Fruit fly (Drosophila melanogaster) whole organism, embryonic: ENCODE results near the gene obe.

Experiments
- B-H1 ChIP-seq: fragments of 200-800 bp; sonication (Bioruptor generic); IDR thresholded peaks from 3 replicates; pipeline ENCODE4 v1.3.6; 2022; ENCODE audit warnings: missing biosample characterization, missing genetic modification characterization
- C15 ChIP-seq: fragments of 200-800 bp; sonication (Bioruptor generic); IDR thresholded peaks from 3 replicates; pipeline ENCODE4 v1.3.6; 2022; ENCODE audit warnings: missing biosample characterization, missing genetic modification characterization
- CG10654 ChIP-seq: fragments of 200-800 bp; sonication (Bioruptor generic); optimal IDR thresholded peaks from 2 replicates; lab custom pipeline; 2016; ENCODE audit warnings: missing biosample characterization, missing genetic modification characterization
- CG14050 ChIP-seq: fragments of 200-800 bp; sonication (Bioruptor generic); IDR thresholded peaks from 3 replicates; pipeline ENCODE4 v1.3.6; 2022; ENCODE audit warnings: missing biosample characterization, missing genetic modification characterization
- CG14667 ChIP-seq: fragments of 200-800 bp; sonication (Bioruptor generic); IDR thresholded peaks from 2 replicates; pipeline ENCODE4 v1.3.6; 2022; ENCODE audit warnings: missing biosample characterization, missing genetic modification characterization
- CG14965 ChIP-seq: fragments of 200-800 bp; sonication (Bioruptor generic); optimal IDR thresholded peaks from 2 replicates; lab custom pipeline; 2016; ENCODE audit warnings: missing biosample characterization, missing genetic modification characterization, borderline replicate concordance
- CG1529 ChIP-seq: fragments of 200-800 bp; sonication (Bioruptor generic); optimal IDR thresholded peaks from 3 replicates; lab custom pipeline; 2018; ENCODE audit warnings: missing biosample characterization, missing genetic modification characterization
- CG1792 ChIP-seq: fragments of 200-800 bp; sonication (Bioruptor generic); optimal IDR thresholded peaks from 2 replicates; lab custom pipeline; 2016; ENCODE audit warnings: missing biosample characterization, missing genetic modification characterization
- CG30403 ChIP-seq: fragments of 200-800 bp; sonication (Bioruptor generic); optimal IDR thresholded peaks from 3 replicates; lab custom pipeline; 2016; ENCODE audit warnings: missing biosample characterization, missing genetic modification characterization
- CG3838 ChIP-seq: fragments of 200-800 bp; sonication (Bioruptor generic); optimal IDR thresholded peaks from 3 replicates; lab custom pipeline; 2016; ENCODE audit warnings: missing biosample characterization, missing genetic modification characterization
- CG3847 ChIP-seq: fragments of 200-800 bp; sonication (Bioruptor generic); IDR thresholded peaks from 2 replicates; pipeline ENCODE4 v1.3.6; 2022; ENCODE audit warnings: missing biosample characterization, missing genetic modification characterization
- CG4820 ChIP-seq: fragments of 200-800 bp; sonication (Bioruptor generic); optimal IDR thresholded peaks from 3 replicates; lab custom pipeline; 2016; ENCODE audit warnings: missing biosample characterization, missing genetic modification characterization
- CG5180 ChIP-seq: fragments of 200-800 bp; sonication (Bioruptor generic); optimal IDR thresholded peaks from 3 replicates; lab custom pipeline; 2017; ENCODE audit warnings: missing biosample characterization, missing genetic modification characterization, mild to moderate bottlenecking, moderate library complexity, missing genetic modification reagents
- CG7928 ChIP-seq: fragments of 200-800 bp; sonication (Bioruptor generic); optimal IDR thresholded peaks from 2 replicates; lab custom pipeline; 2017; ENCODE audit warnings: missing biosample characterization, mild to moderate bottlenecking, missing genetic modification characterization
- CG9609 ChIP-seq: fragments of 200-800 bp; sonication (Bioruptor generic); optimal IDR thresholded peaks from 3 replicates; lab custom pipeline; 2016; ENCODE audit warnings: missing biosample characterization, missing genetic modification characterization
- CrebB ChIP-seq: fragments of 200-800 bp; sonication (Bioruptor generic); optimal IDR thresholded peaks from 3 replicates; lab custom pipeline; 2018; ENCODE audit warnings: missing biosample characterization, mild to moderate bottlenecking, missing genetic modification characterization
- D ChIP-seq, 2 experiments: fragments of 200-800 bp in 1 of 2; fragments of >200 bp in 1 of 2; sonication (Bioruptor generic) in 1 of 2; optimal IDR thresholded peaks; 2 replicates in 1 of 2; 3 replicates in 1 of 2; lab custom pipeline; 2017; ENCODE audit warnings: mild to moderate bottlenecking in 1 of 2, missing biosample characterization in 1 of 2, missing genetic modification characterization in 1 of 2, missing genetic modification reagents in 1 of 2
- D19A ChIP-seq: fragments of 200-800 bp; optimal IDR thresholded peaks from 3 replicates; lab custom pipeline; 2019; ENCODE audit warnings: missing biosample characterization, mild to moderate bottlenecking, missing genetic modification characterization, moderate library complexity
- Dad ChIP-seq: fragments of 200-800 bp; sonication (Bioruptor generic); optimal IDR thresholded peaks from 3 replicates; lab custom pipeline; 2016; ENCODE audit warnings: missing biosample characterization, missing genetic modification characterization
- E2f2 ChIP-seq: fragments of 200-800 bp; sonication (Bioruptor generic); IDR thresholded peaks from 2 replicates; pipeline ENCODE4 v1.3.6; 2022; ENCODE audit warnings: missing biosample characterization, missing genetic modification characterization
- Fer1 ChIP-seq: fragments of 200-800 bp; sonication (Bioruptor generic); optimal IDR thresholded peaks from 2 replicates; lab custom pipeline; 2017; ENCODE audit warnings: missing biosample characterization, mild to moderate bottlenecking, missing genetic modification characterization
- HLH54F ChIP-seq: fragments of 200-800 bp; sonication (Bioruptor generic); optimal IDR thresholded peaks from 3 replicates; lab custom pipeline; 2016; ENCODE audit warnings: missing biosample characterization, missing genetic modification characterization
- Med ChIP-seq: fragments of 200-800 bp; sonication (Bioruptor generic); peaks from one replicate; lab custom pipeline; 2016; ENCODE audit warnings: missing biosample characterization, missing genetic modification characterization, mild to moderate bottlenecking, inconsistent platforms, moderate library complexity
- Nf-YA ChIP-seq: fragments of 200-800 bp; sonication (Bioruptor generic); IDR thresholded peaks from 2 replicates; pipeline ENCODE4 v1.3.6; 2022; ENCODE audit warnings: missing biosample characterization, missing genetic modification characterization
- Optix ChIP-seq: fragments of 200-800 bp; sonication (Bioruptor generic); IDR thresholded peaks from 3 replicates; pipeline ENCODE4 v1.3.6; 2022; ENCODE audit warnings: missing biosample characterization, missing genetic modification characterization
- Poxn ChIP-seq: fragments of 200-800 bp; sonication (Bioruptor generic); IDR thresholded peaks from 2 replicates; pipeline ENCODE4 v1.3.6; 2022; ENCODE audit warnings: missing biosample characterization, missing genetic modification characterization
- Six4 ChIP-seq: fragments of 200-800 bp; sonication (Bioruptor generic); optimal IDR thresholded peaks from 2 replicates; lab custom pipeline; 2016; ENCODE audit warnings: missing biosample characterization, missing genetic modification characterization
- Xrp1 ChIP-seq: fragments of 200-800 bp; sonication (Bioruptor generic); IDR thresholded peaks from 2 replicates; pipeline ENCODE4 v1.3.6; 2022; ENCODE audit warnings: missing biosample characterization, missing genetic modification characterization
- cato ChIP-seq: fragments of 200-800 bp; sonication (Bioruptor generic); optimal IDR thresholded peaks from 2 replicates; lab custom pipeline; 2016; ENCODE audit warnings: missing biosample characterization, missing genetic modification characterization, borderline replicate concordance
- chinmo ChIP-seq: fragments of 200-800 bp; sonication (Bioruptor generic); IDR thresholded peaks from 4 replicates; pipeline ENCODE4 v1.3.6; 2022; ENCODE audit warnings: missing biosample characterization, missing genetic modification characterization; ENCODE audit not compliant: partially characterized antibody
- cwo ChIP-seq: fragments of 200-800 bp; sonication (Bioruptor generic); optimal IDR thresholded peaks from 3 replicates; lab custom pipeline; 2017; ENCODE audit warnings: missing biosample characterization, missing genetic modification characterization, mild to moderate bottlenecking, moderate library complexity, missing genetic modification reagents
- dysf ChIP-seq: fragments of 200-800 bp; sonication (Bioruptor generic); IDR thresholded peaks from 3 replicates; pipeline ENCODE4 v1.3.6; 2022; ENCODE audit warnings: missing biosample characterization, missing genetic modification characterization
- gce ChIP-seq: fragments of 200-800 bp; sonication (Bioruptor generic); IDR thresholded peaks from 3 replicates; pipeline ENCODE4 v1.3.6; 2022; ENCODE audit warnings: missing biosample characterization, missing genetic modification characterization
- gsb-n ChIP-seq: fragments of 200-800 bp; sonication (Bioruptor generic); optimal IDR thresholded peaks from 3 replicates; lab custom pipeline; 2018; ENCODE audit warnings: missing biosample characterization, mild to moderate bottlenecking, missing genetic modification characterization
- hkb ChIP-seq, 2 experiments: fragments of 200-800 bp in 1 of 2; fragments of >200 bp in 1 of 2; sonication (Bioruptor generic) in 1 of 2; IDR thresholded peaks in 1 of 2; optimal IDR thresholded peaks in 1 of 2; 2 replicates each; pipeline versions ENCODE4 v1.3.6 to Lab custom; 2017 to 2022; ENCODE audit warnings: missing biosample characterization in 1 of 2, missing genetic modification characterization in 1 of 2
- jumu ChIP-seq: fragments of 200-800 bp; sonication (Bioruptor generic); optimal IDR thresholded peaks from 3 replicates; lab custom pipeline; 2016; ENCODE audit warnings: missing biosample characterization, missing genetic modification characterization
- kah ChIP-seq: fragments of 200-800 bp; sonication (Bioruptor generic); optimal IDR thresholded peaks from 2 replicates; lab custom pipeline; 2018; ENCODE audit warnings: missing biosample characterization, mild to moderate bottlenecking, missing genetic modification characterization
- luna ChIP-seq: fragments of 200-800 bp; sonication (Bioruptor generic); optimal IDR thresholded peaks from 2 replicates; lab custom pipeline; 2016; ENCODE audit warnings: missing biosample characterization, missing genetic modification characterization
- mirr ChIP-seq: fragments of 200-800 bp; sonication (Bioruptor generic); optimal IDR thresholded peaks from 3 replicates; lab custom pipeline; 2018; ENCODE audit warnings: missing biosample characterization, mild to moderate bottlenecking, missing genetic modification characterization
- nerfin-2 ChIP-seq: fragments of 200-800 bp; sonication (Bioruptor generic); IDR thresholded peaks from 2 replicates; pipeline ENCODE4 v1.3.6; 2022; ENCODE audit warnings: missing biosample characterization, missing genetic modification characterization; ENCODE audit not compliant: partially characterized antibody
- pan ChIP-seq, 4 experiments: fragments of >200 bp in 3 of 4; fragments of 200-800 bp in 1 of 4; sonication (Bioruptor generic) in 1 of 4; optimal IDR thresholded peaks in 3 of 4; IDR thresholded peaks in 1 of 4; 2 replicates each; pipeline versions ENCODE4 v1.3.6 to Lab custom; 2017 to 2022; ENCODE audit warnings: missing biosample characterization in 2 of 4, missing genetic modification characterization in 2 of 4, mixed read lengths in 1 of 4
- sd ChIP-seq: fragments of 200-800 bp; sonication (Bioruptor generic); optimal IDR thresholded peaks from 3 replicates; lab custom pipeline; 2018; ENCODE audit warnings: missing biosample characterization, mild to moderate bottlenecking, missing genetic modification characterization, moderate library complexity
- sens ChIP-seq: fragments of 200-800 bp; sonication (Bioruptor generic); peaks from one replicate; lab custom pipeline; 2016; ENCODE audit warnings: missing biosample characterization, missing genetic modification characterization
- sim ChIP-seq: fragments of 200-800 bp; sonication (Bioruptor generic); IDR thresholded peaks from 2 replicates; pipeline ENCODE4 v1.3.6; 2022; ENCODE audit warnings: missing biosample characterization, missing genetic modification characterization
- slou ChIP-seq: fragments of 200-800 bp; sonication (Bioruptor generic); optimal IDR thresholded peaks from 3 replicates; lab custom pipeline; 2016; ENCODE audit warnings: missing biosample characterization, missing genetic modification characterization
- tin ChIP-seq: fragments of 200-800 bp; sonication (Bioruptor generic); optimal IDR thresholded peaks from 3 replicates; lab custom pipeline; 2016; ENCODE audit warnings: missing biosample characterization, missing genetic modification characterization
- tio ChIP-seq: fragments of 200-800 bp; sonication (Bioruptor generic); optimal IDR thresholded peaks from 2 replicates; lab custom pipeline; 2017; ENCODE audit warnings: missing biosample characterization, missing genetic modification characterization, inconsistent platforms
- vfl ChIP-seq: fragments of 200-800 bp; sonication (Bioruptor generic); optimal IDR thresholded peaks from 2 replicates; lab custom pipeline; 2016; ENCODE audit warnings: missing biosample characterization, missing genetic modification characterization
- yki ChIP-seq: fragments of >200 bp; optimal IDR thresholded peaks from 3 replicates; lab custom pipeline; 2018
- z ChIP-seq: fragments of 200-800 bp; sonication (Bioruptor generic); IDR thresholded peaks from 3 replicates; pipeline ENCODE4 v1.3.6; 2022; ENCODE audit warnings: missing biosample characterization, missing genetic modification characterization
- zf30C ChIP-seq: fragments of 200-800 bp; sonication (Bioruptor generic); optimal IDR thresholded peaks from 3 replicates; lab custom pipeline; 2018; ENCODE audit warnings: missing biosample characterization, mild to moderate bottlenecking, missing genetic modification characterization
- zfh2 ChIP-seq: fragments of 200-800 bp; sonication (Bioruptor generic); optimal IDR thresholded peaks from 2 replicates; lab custom pipeline; 2016; ENCODE audit warnings: missing biosample characterization, missing genetic modification characterization

The obe gene

dm6 chr3R:15471742-15472141 is 14.1 kb upstream of the obe start (continued):
- TF ChIP-seq CG5180 (no peak), Poxn (no peak), z (GFP tag; lab: Robert Waterston, UW) (no peak), Six4 (GFP tag; lab: Kevin White, UChicago) (no peak), gce (no peak), CG7928 (GFP tag; lab: Kevin White, UChicago) (no peak), sim (GFP tag; lab: Robert Waterston, UW) (no peak), Optix (GFP tag; lab: Robert Waterston, UW) (no peak), CG3847 (GFP tag; lab: Robert Waterston, UW) (no peak), D (optimal IDR thresholded peaks at IDR 0.05; lab: Kevin White, UChicago) (no peak), D (GFP tag; optimal IDR thresholded peaks at IDR 0.05; lab: Kevin White, UChicago) (no peak), HLH54F (GFP tag; lab: Kevin White, UChicago) (no peak), CG9609 (GFP tag; lab: Kevin White, UChicago) (no peak), nerfin-2 (GFP tag; lab: Robert Waterston, UW) (no peak), chinmo (no peak), cato (GFP tag; lab: Kevin White, UChicago) (no peak), C15 (GFP tag; lab: Robert Waterston, UW) (no peak), tio (GFP tag; lab: Kevin White, UChicago) (no peak), E2f2 (no peak), Med (GFP tag; lab: Kevin White, UChicago) (peak; percentile 58), CG10654 (GFP tag; lab: Kevin White, UChicago) (no peak), Nf-YA (GFP tag; lab: Robert Waterston, UW) (no peak), dysf (peak; percentile 40; the same call in 2 of the 3 replicates), yki (lab: Kevin White, UChicago) (no peak), CG14050 (GFP tag; lab: Robert Waterston, UW) (no peak), luna (GFP tag; lab: Kevin White, UChicago) (no peak), slou (GFP tag; lab: Kevin White, UChicago) (no peak), kah (GFP tag; lab: Kevin White, UChicago) (no peak), CG3838 (GFP tag; lab: Kevin White, UChicago) (no peak), CG1529 (GFP tag; lab: Kevin White, UChicago) (no peak), jumu (no peak), mirr (GFP tag; lab: Kevin White, UChicago) (no peak), pan (optimal IDR thresholded peaks at IDR 0.05; lab: Kevin White, UChicago) (no peak), pan (GFP tag; optimal IDR thresholded peaks at IDR 0.05 in 1 of 2, IDR thresholded peaks at IDR 0.05 in 1 of 2) (no peak), cwo (GFP tag; lab: Kevin White, UChicago) (no peak), CG4820 (GFP tag; lab: Kevin White, UChicago) (no peak), B-H1 (GFP tag; lab: Robert Waterston, UW) (no peak), gsb-n (tag; lab: Kevin White, UChicago) (no peak), D19A (tag; lab: Kevin White, UChicago) (peak; percentile 73), CG14965 (GFP tag; lab: Kevin White, UChicago) (no peak), zfh2 (GFP tag; lab: Kevin White, UChicago) (peak; percentile 6), hkb (optimal IDR thresholded peaks at IDR 0.05; lab: Kevin White, UChicago) (no peak), hkb (GFP tag; IDR thresholded peaks at IDR 0.05; lab: Robert Waterston, UW) (no peak), CG14667 (GFP tag; lab: Robert Waterston, UW) (no peak), CrebB (tag; lab: Kevin White, UChicago) (no peak), Fer1 (GFP tag; lab: Kevin White, UChicago) (no peak), Dad (GFP tag; lab: Kevin White, UChicago) (no peak), CG30403 (no peak), zf30C (GFP tag; lab: Kevin White, UChicago) (no peak), sd (tag; lab: Kevin White, UChicago) (peak; percentile 70), Xrp1 (GFP tag; lab: Robert Waterston, UW) (no peak), CG1792 (no peak), sens (GFP tag; lab: Kevin White, UChicago) (peak; percentile 16), vfl (GFP tag; lab: Kevin White, UChicago) (no peak), tin (no peak)
